Worm (Caenorhabditis elegans) whole organism, L4 larva: ENCODE results near the gene D2089.3.

Experiments
- ces-1 ChIP-seq: fragments of 150-350 bp; sonication (generic microtip); optimal IDR thresholded peaks from 4 replicates; lab custom pipeline; 2014; ENCODE audit warnings: missing biosample characterization, missing genetic modification reagents, missing genetic modification characterization
- fos-1 ChIP-seq: fragments of 150-350 bp; optimal IDR thresholded peaks from 2 replicates; lab custom pipeline; 2014; ENCODE audit warnings: missing biosample characterization, missing genetic modification characterization
- pha-4 ChIP-seq, 2 experiments: fragments of 150-350 bp in 1 of 2; fragments of 200-800 bp in 1 of 2; sonication (Bioruptor generic) in 1 of 2; IDR thresholded peaks in 1 of 2; optimal IDR thresholded peaks in 1 of 2; 2 replicates each; pipeline versions ENCODE4 v1.3.6 to Lab custom; 2014 to 2022; ENCODE audit warnings: missing genetic modification characterization in 2 of 2, missing genetic modification reagents in 2 of 2, missing biosample characterization in 1 of 2, missing compliant biosample characterization in 1 of 2
- unc-130 ChIP-seq: sonication (generic microtip); optimal IDR thresholded peaks from 2 replicates; lab custom pipeline; 2016; ENCODE audit warnings: missing genetic modification reagents, missing genetic modification characterization, missing compliant biosample characterization

DNA sequence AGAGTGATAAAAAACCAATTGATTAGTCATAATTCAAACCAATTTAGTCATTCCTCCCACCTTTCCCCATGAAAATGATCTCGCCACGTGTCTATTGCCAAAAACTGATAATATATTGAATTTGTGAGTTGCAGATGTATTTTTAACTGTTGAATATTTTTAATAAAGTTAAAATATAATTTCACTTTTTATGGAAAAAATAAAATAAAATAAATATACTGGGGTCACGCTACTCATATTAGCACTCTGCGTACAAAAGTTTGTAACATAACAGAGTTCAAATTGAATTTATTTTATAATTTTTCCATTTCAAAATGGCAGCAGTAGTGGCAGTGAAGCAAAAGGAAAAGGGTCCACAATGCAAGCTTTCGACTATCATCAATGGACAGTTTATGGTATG lies 46.8 kb downstream of the D2089.3 start, which contains the start of gene C14A4.13:
- TF ChIP-seq ces-1 (GFP tag; lab: Kevin White, UChicago) (no peak), unc-130 (GFP tag; lab: Kevin White, UChicago) (no peak), fos-1 (tag; lab: Kevin White, UChicago) (no peak), pha-4 (GFP tag; IDR thresholded peaks at IDR 0.05; lab: Robert Waterston, UW) (no peak), pha-4 (tag; optimal IDR thresholded peaks at IDR 0.05; lab: Kevin White, UChicago) (no peak)
